Worm (Caenorhabditis elegans) whole organism, L2 larva: Measurements from ENCODE around the gene rcd-1.

Experiments
- C34F6.9 ChIP-seq: fragments of 150-350 bp; optimal IDR thresholded peaks from 2 replicates; lab custom pipeline; 2014; ENCODE audit warnings: missing biosample characterization, missing genetic modification characterization
- F13H6.1 ChIP-seq: sonication (generic microtip); optimal IDR thresholded peaks from 2 replicates; lab custom pipeline; 2016; ENCODE audit warnings: missing genetic modification characterization, missing compliant biosample characterization
- ZK546.5 ChIP-seq: sonication (generic microtip); optimal IDR thresholded peaks from 2 replicates; lab custom pipeline; 2017; ENCODE audit warnings: missing biosample characterization, missing genetic modification characterization
- alr-1 ChIP-seq: fragments of 150-350 bp; optimal IDR thresholded peaks from 2 replicates; lab custom pipeline; 2014; ENCODE audit warnings: missing biosample characterization, missing genetic modification characterization
- aly-2 ChIP-seq: fragments of 150-350 bp; optimal IDR thresholded peaks from 2 replicates; lab custom pipeline; 2014; ENCODE audit warnings: missing biosample characterization, missing genetic modification characterization
- ama-1 ChIP-seq: fragments of 150-350 bp; optimal IDR thresholded peaks from 2 replicates; lab custom pipeline; 2018; ENCODE audit warnings: inconsistent platforms
- crh-2 ChIP-seq: sonication (generic microtip); optimal IDR thresholded peaks from 2 replicates; lab custom pipeline; 2017; ENCODE audit warnings: missing biosample characterization, missing genetic modification characterization
- dmd-4 ChIP-seq: sonication (generic microtip); optimal IDR thresholded peaks from 2 replicates; lab custom pipeline; 2017; ENCODE audit warnings: missing biosample characterization, missing genetic modification characterization
- egl-27 ChIP-seq: sonication (generic microtip); optimal IDR thresholded peaks from 3 replicates; lab custom pipeline; 2017; ENCODE audit warnings: missing biosample characterization, missing genetic modification reagents, missing genetic modification characterization
- elt-1 ChIP-seq: fragments of 150-350 bp; optimal IDR thresholded peaks from 2 replicates; lab custom pipeline; 2014; ENCODE audit warnings: missing biosample characterization, missing genetic modification characterization
- fos-1 ChIP-seq: fragments of 150-350 bp; optimal IDR thresholded peaks from 2 replicates; lab custom pipeline; 2014; ENCODE audit warnings: missing biosample characterization, missing genetic modification characterization
- lin-11 ChIP-seq: fragments of 150-350 bp; sonication (generic microtip); optimal IDR thresholded peaks from 2 replicates; lab custom pipeline; 2014; ENCODE audit warnings: missing biosample characterization, missing genetic modification characterization, inconsistent platforms, mixed read lengths
- lin-13 ChIP-seq: fragments of 150-350 bp; optimal IDR thresholded peaks from 2 replicates; lab custom pipeline; 2014; ENCODE audit warnings: missing biosample characterization, missing genetic modification reagents, missing genetic modification characterization
- lin-39 ChIP-seq: fragments of 150-350 bp; optimal IDR thresholded peaks from 2 replicates; lab custom pipeline; 2014; ENCODE audit warnings: missing biosample characterization, missing genetic modification reagents, missing genetic modification characterization
- lsy-2 ChIP-seq, 2 experiments: fragments of 150-350 bp in 1 of 2; sonication (generic microtip) in 1 of 2; optimal IDR thresholded peaks; 2 replicates each; lab custom pipeline; 2014 to 2017; ENCODE audit warnings: missing biosample characterization in 2 of 2, missing genetic modification characterization in 2 of 2
- mab-5 ChIP-seq: fragments of 150-350 bp; optimal IDR thresholded peaks from 2 replicates; lab custom pipeline; 2014; ENCODE audit warnings: missing biosample characterization, missing genetic modification characterization
- mbf-1 ChIP-seq: sonication (generic microtip); optimal IDR thresholded peaks from 2 replicates; lab custom pipeline; 2017; ENCODE audit warnings: missing biosample characterization, missing genetic modification characterization
- mdl-1 ChIP-seq, 2 experiments: fragments of 150-350 bp in 1 of 2; sonication (generic microtip) in 1 of 2; optimal IDR thresholded peaks; 2 replicates each; lab custom pipeline; 2017; ENCODE audit warnings: missing biosample characterization in 2 of 2, missing genetic modification characterization in 2 of 2
- nhr-10 ChIP-seq: sonication (generic microtip); optimal IDR thresholded peaks from 2 replicates; lab custom pipeline; 2017; ENCODE audit warnings: missing biosample characterization, missing genetic modification characterization
- nhr-12 ChIP-seq: fragments of 150-350 bp; optimal IDR thresholded peaks from 2 replicates; lab custom pipeline; 2014; ENCODE audit warnings: missing biosample characterization, missing genetic modification characterization
- nhr-21 ChIP-seq: fragments of 150-350 bp; optimal IDR thresholded peaks from 2 replicates; lab custom pipeline; 2014; ENCODE audit warnings: missing biosample characterization, missing genetic modification characterization
- nhr-23 ChIP-seq: fragments of 150-350 bp; optimal IDR thresholded peaks from 2 replicates; lab custom pipeline; 2014; ENCODE audit warnings: missing biosample characterization, missing genetic modification reagents, missing genetic modification characterization
- nhr-237 ChIP-seq: fragments of 150-350 bp; optimal IDR thresholded peaks from 2 replicates; lab custom pipeline; 2014; ENCODE audit warnings: missing biosample characterization, missing genetic modification characterization
- nhr-25 ChIP-seq: fragments of 150-350 bp; sonication (generic microtip); optimal IDR thresholded peaks from 3 replicates; lab custom pipeline; 2014; ENCODE audit warnings: missing biosample characterization, missing genetic modification characterization
- nhr-6 ChIP-seq: fragments of 150-350 bp; optimal IDR thresholded peaks from 2 replicates; lab custom pipeline; 2014; ENCODE audit warnings: missing biosample characterization, missing genetic modification characterization
- sem-4 ChIP-seq: fragments of 150-350 bp; optimal IDR thresholded peaks from 2 replicates; lab custom pipeline; 2014; ENCODE audit warnings: missing biosample characterization, missing genetic modification reagents, missing genetic modification characterization
- skn-1 ChIP-seq: sonication (generic microtip); optimal IDR thresholded peaks from 2 replicates; lab custom pipeline; 2017; ENCODE audit warnings: missing biosample characterization, missing genetic modification characterization
- sma-3 ChIP-seq: sonication (generic microtip); optimal IDR thresholded peaks from 2 replicates; lab custom pipeline; 2016; ENCODE audit warnings: missing genetic modification reagents, missing genetic modification characterization, missing compliant biosample characterization
- unc-55 ChIP-seq: fragments of 150-350 bp; sonication (generic microtip); optimal IDR thresholded peaks from 3 replicates; lab custom pipeline; 2014; ENCODE audit warnings: missing biosample characterization, missing genetic modification reagents, missing genetic modification characterization
- zag-1 ChIP-seq: fragments of 150-350 bp; optimal IDR thresholded peaks from 2 replicates; lab custom pipeline; 2014; ENCODE audit warnings: missing biosample characterization, missing genetic modification characterization
- ztf-11 ChIP-seq: sonication (generic microtip); optimal IDR thresholded peaks from 2 replicates; lab custom pipeline; 2017; ENCODE audit warnings: missing biosample characterization, missing genetic modification characterization
- ztf-4 ChIP-seq: fragments of 150-350 bp; optimal IDR thresholded peaks from 2 replicates; lab custom pipeline; 2014; ENCODE audit warnings: missing biosample characterization, missing genetic modification characterization

Gene rcd-1

ce11 chrII:3721016-3721415 is 32.7 kb upstream of the rcd-1 start, which contains the start of gene C46E10.3:
Gene C46E10.3 (plus strand): TSS chrII:3721316.
- TF ChIP-seq C34F6.9 (no peak), ZK546.5 (tag; lab: Kevin White, UChicago) (no peak), ztf-11 (tag; lab: Kevin White, UChicago) (no peak), nhr-6 (tag; lab: Kevin White, UChicago) (no peak), nhr-21 (tag; lab: Kevin White, UChicago) (no peak), F13H6.1 (tag; lab: Kevin White, UChicago) (no peak)

- TF ChIP-seq dmd-4 (tag; lab: Kevin White, UChicago) = no peak
- no peak for TF ChIP-seq mab-5
- TF ChIP-seq nhr-25 (tag; lab: Kevin White, UChicago) = no peak
- TF ChIP-seq elt-1 (tag; lab: Kevin White, UChicago) = no peak
- TF ChIP-seq mdl-1 (tag; optimal IDR thresholded peaks at IDR 0.05; lab: Kevin White, UChicago) = no peak
- TF ChIP-seq lin-11 (tag; lab: Kevin White, UChicago) = no peak
- TF ChIP-seq nhr-10 (tag; lab: Kevin White, UChicago) = no peak
- no peak for TF ChIP-seq mbf-1 (tag; lab: Kevin White, UChicago)
- no peak for TF ChIP-seq unc-55
- no peak for TF ChIP-seq F13H6.1 (tag; lab: Kevin White, UChicago)
Observed at ce11 chrII:3724175-3724715, 29.5 kb upstream of the rcd-1 start, which contains the start of gene C46E10.1. Gene C46E10.1 (plus strand): TSS chrII:3724225.

- TF ChIP-seq alr-1 (tag; lab: Kevin White, UChicago) (no peak), ztf-4 (tag; lab: Kevin White, UChicago) (no peak), nhr-21 (tag; lab: Kevin White, UChicago) (no peak), sma-3 (GFP tag; lab: Kevin White, UChicago) (no peak), lin-39 (tag; lab: Kevin White, UChicago) (no peak), lin-13 (no peak), egl-27 (tag; lab: Kevin White, UChicago) (no peak), nhr-237 (tag; lab: Kevin White, UChicago) (no peak), nhr-12 (tag; lab: Kevin White, UChicago) (no peak)
Observed at ce11 chrII:3727996-3728395, 25.7 kb upstream of the rcd-1 start, which contains the start of gene C46E10.8. Gene C46E10.8 (minus strand): TSS chrII:3728096.

- TF ChIP-seq lsy-2 (tag; optimal IDR thresholded peaks at IDR 0.05; lab: Kevin White, UChicago) = no peak
- TF ChIP-seq ama-1 (lab: Kevin White, UChicago) = no peak
- no peak for TF ChIP-seq nhr-23 (tag; lab: Kevin White, UChicago)
- no peak for TF ChIP-seq aly-2 (tag; lab: Kevin White, UChicago)
- no peak for TF ChIP-seq nhr-25 (tag; lab: Kevin White, UChicago)
Observed at ce11 chrII:3731723-3732122, 22.0 kb upstream of the rcd-1 start, which contains the start of the genes sdz-12 and bath-31. Gene sdz-12 (minus strand): TSS chrII:3731823. Gene bath-31 (plus strand): TSS chrII:3731973.

- TF ChIP-seq alr-1 (tag; lab: Kevin White, UChicago) = no peak
Observed at ce11 chrII:3736893-3737375, 16.8 kb upstream of the rcd-1 start, which contains the start of gene F12E12.6. Gene F12E12.6 (minus strand): TSS chrII:3736943.

- TF ChIP-seq mab-5 (no peak), ztf-11 (tag; lab: Kevin White, UChicago) (no peak), zag-1 (tag; lab: Kevin White, UChicago) (no peak), sem-4 (no peak), F13H6.1 (tag; lab: Kevin White, UChicago) (no peak), lin-11 (tag; lab: Kevin White, UChicago) (no peak), nhr-25 (tag; lab: Kevin White, UChicago) (no peak), C34F6.9 (no peak), ztf-4 (tag; lab: Kevin White, UChicago) (no peak), crh-2 (tag; lab: Kevin White, UChicago) (no peak), ama-1 (lab: Kevin White, UChicago) (no peak), nhr-12 (tag; lab: Kevin White, UChicago) (no peak), mbf-1 (tag; lab: Kevin White, UChicago) (no peak), skn-1 (no peak), fos-1 (tag; lab: Kevin White, UChicago) (no peak), aly-2 (tag; lab: Kevin White, UChicago) (no peak), lin-39 (tag; lab: Kevin White, UChicago) (no peak)
Observed at ce11 chrII:3739647-3740046, 14.1 kb upstream of the rcd-1 start, which contains the start of gene F12E12.2. Gene F12E12.2 (plus strand): TSS chrII:3739947.
